Worm (Caenorhabditis elegans): Measurements from ENCODE around the gene ZK1098.9.

DNA sequence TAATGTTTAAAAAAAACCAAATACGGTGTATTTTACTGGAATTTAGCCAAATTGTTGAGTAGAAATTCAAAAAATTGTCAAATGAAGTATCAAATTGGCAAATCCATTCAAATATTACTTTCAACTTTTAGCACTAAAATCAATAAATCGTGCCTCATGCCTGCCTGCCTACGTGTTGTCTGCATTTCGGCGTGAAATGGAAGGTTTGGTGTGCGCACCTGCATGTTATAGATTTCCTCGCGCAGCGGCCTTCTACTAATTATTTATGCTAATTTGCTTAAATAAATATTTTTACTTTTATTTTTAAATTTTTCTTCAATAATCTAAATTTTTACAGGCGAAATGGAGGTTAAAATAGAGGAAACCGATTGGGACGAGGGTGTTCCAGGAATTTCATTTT lies 15.4 kb upstream of the ZK1098.9 start, which contains the start of gene ZK1098.2:
- TF ChIP-seq ama-1 (optimal IDR thresholded peaks at IDR 0.05) (no peak), pes-1 (GFP tag; IDR thresholded peaks at IDR 0.05) (no peak), tra-4 (tag; optimal IDR thresholded peaks at IDR 0.05) (no peak), flt-1 (GFP tag; IDR thresholded peaks at IDR 0.05) (no peak), tbx-37 (GFP tag; conservative IDR thresholded peaks at IDR 0.05) (no peak), hnd-1 (tag; optimal IDR thresholded peaks at IDR 0.05) (no peak), ceh-36 (tag; optimal IDR thresholded peaks at IDR 0.05) (no peak), B0310.2 (tag; optimal IDR thresholded peaks at IDR 0.05) (no peak), hmg-4 (GFP tag; optimal IDR thresholded peaks at IDR 0.05) (no peak), scrt-1 (GFP tag; IDR thresholded peaks at IDR 0.05) (no peak), ets-7 (tag; optimal IDR thresholded peaks at IDR 0.05) (no peak)

Measured in whole organism, early embryonic.